Worm (Caenorhabditis elegans): ENCODE data around the gene acbp-5.
A peak's percentile ranks its signal among the peaks of the same experiment; 100 is the strongest.

DNA sequence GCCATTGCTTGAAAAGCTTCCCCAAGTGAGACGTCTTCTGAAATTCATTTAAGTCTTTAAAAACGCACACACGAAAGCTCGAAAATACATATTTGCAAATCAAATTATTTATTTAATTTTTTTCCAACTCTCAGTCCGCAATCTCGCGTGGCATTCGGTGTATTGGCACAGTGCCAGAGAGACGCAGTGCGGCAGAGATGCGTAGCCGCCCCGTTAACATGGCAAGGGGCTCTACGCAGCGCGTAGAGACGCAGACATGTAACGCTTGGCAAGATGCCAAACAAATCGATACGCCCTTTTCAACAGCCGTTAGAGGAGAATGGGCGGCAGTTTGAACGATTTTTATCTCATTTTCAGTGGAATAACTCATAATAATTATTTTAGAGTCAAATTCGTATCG, 2.0 kb upstream of the acbp-5 start, which contains the start of the genes drr-2 and set-16:
- TF ChIP-seq ref-1 (GFP tag; conservative IDR thresholded peaks at IDR 0.05) (no peak), med-1 (GFP tag; optimal IDR thresholded peaks at IDR 0.05; ENCODE audit: insufficient read depth) (peak; percentile 31), ztf-29 (GFP tag; IDR thresholded peaks at IDR 0.05) (no peak; the same call in 1 of the 2 replicates), flt-1 (GFP tag; IDR thresholded peaks at IDR 0.05) (peak; percentile 84), cog-1 (tag; optimal IDR thresholded peaks at IDR 0.05) (peak; percentile 98)
